In genomic region chr2L:10680584-10681080, dm6 we compare ENCODE assay signal across 1 fruit fly cellular context.
TF ChIP-seq lines count a peak whose summit lies in the region.

CG17105 (plus strand) TSS chr2L:10681030.

TF ChIP-seq in whole organism, embryonic, 481 proteins besides CTCF, POLR2A, EP300 and RAD21 (continued from another document):
- TF ChIP-seq CG14860 (GFP tag; IDR thresholded peaks at IDR 0.05; lab: Robert Waterston, UW; ENCODE audit: partially characterized antibody) (no peak), Eip74EF (GFP tag; optimal IDR thresholded peaks at IDR 0.05; lab: Kevin White, UChicago) (no peak), NfI (GFP tag; optimal IDR thresholded peaks at IDR 0.05; lab: Kevin White, UChicago) (no peak), Atf3 (GFP tag; optimal IDR thresholded peaks at IDR 0.05; lab: Kevin White, UChicago) (no peak), CG5180 (GFP tag; optimal IDR thresholded peaks at IDR 0.05; lab: Kevin White, UChicago) (no peak), CG13296 (GFP tag; optimal IDR thresholded peaks at IDR 0.05; lab: Kevin White, UChicago) (no peak), CG10959 (GFP tag; IDR thresholded peaks at IDR 0.05; lab: Robert Waterston, UW) (no peak), chif (GFP tag; optimal IDR thresholded peaks at IDR 0.05; lab: Kevin White, UChicago) (no peak), CG3995 (GFP tag; optimal IDR thresholded peaks at IDR 0.05; lab: Kevin White, UChicago) (no peak), CG2116 (GFP tag; optimal IDR thresholded peaks at IDR 0.05; lab: Kevin White, UChicago) (no peak), dmrt99B (tag; optimal IDR thresholded peaks at IDR 0.05; lab: Kevin White, UChicago) (peak; percentile 8), CG17186 (GFP tag; optimal IDR thresholded peaks at IDR 0.05; lab: Kevin White, UChicago) (no peak), CG11504 (tag; optimal IDR thresholded peaks at IDR 0.05; lab: Kevin White, UChicago) (peak; percentile 11), CrebB (tag; optimal IDR thresholded peaks at IDR 0.05; lab: Kevin White, UChicago) (no peak), eyg (GFP tag; optimal IDR thresholded peaks at IDR 0.05; lab: Kevin White, UChicago) (no peak), CG32532 (GFP tag; IDR thresholded peaks at IDR 0.05; lab: Robert Waterston, UW) (peak; percentile 9; the same call in 1 of the 2 replicates), Fer2 (tag; optimal IDR thresholded peaks at IDR 0.05; lab: Kevin White, UChicago) (no peak), gcm (GFP tag; optimal IDR thresholded peaks at IDR 0.05; lab: Kevin White, UChicago) (no peak), CG9817 (tag; optimal IDR thresholded peaks at IDR 0.05; lab: Kevin White, UChicago) (no peak), Poxn (GFP tag; IDR thresholded peaks at IDR 0.05; lab: Robert Waterston, UW) (no peak), CG15269 (tag; optimal IDR thresholded peaks at IDR 0.05; lab: Kevin White, UChicago) (peak; percentile 14), Ada2b (GFP tag; IDR thresholded peaks at IDR 0.05; lab: Robert Waterston, UW) (no peak), CG4424 (GFP tag; optimal IDR thresholded peaks at IDR 0.05; lab: Kevin White, UChicago) (no peak), CG18764 (GFP tag; optimal IDR thresholded peaks at IDR 0.05; lab: Kevin White, UChicago) (no peak), pita (GFP tag; optimal IDR thresholded peaks at IDR 0.05; lab: Kevin White, UChicago) (no peak), vfl (GFP tag; optimal IDR thresholded peaks at IDR 0.05; lab: Kevin White, UChicago) (no peak), YL-1 (GFP tag; optimal IDR thresholded peaks at IDR 0.05; lab: Kevin White, UChicago) (no peak), CG6175 (GFP tag; IDR thresholded peaks at IDR 0.05; lab: Robert Waterston, UW) (no peak), cas (GFP tag; IDR thresholded peaks at IDR 0.05; lab: Robert Waterston, UW) (no peak), dm (GFP tag; optimal IDR thresholded peaks at IDR 0.05; lab: Kevin White, UChicago) (no peak), klu (GFP tag; IDR thresholded peaks at IDR 0.05; lab: Robert Waterston, UW) (no peak), amos (GFP tag; IDR thresholded peaks at IDR 0.05; lab: Robert Waterston, UW; ENCODE audit: partially characterized antibody) (no peak), CG18599 (GFP tag; optimal IDR thresholded peaks at IDR 0.05; lab: Kevin White, UChicago) (no peak), CG14441 (GFP tag; IDR thresholded peaks at IDR 0.05; lab: Robert Waterston, UW) (no peak), Max (GFP tag; optimal IDR thresholded peaks at IDR 0.05; lab: Kevin White, UChicago) (no peak), Usf (GFP tag; optimal IDR thresholded peaks at IDR 0.05; lab: Kevin White, UChicago) (no peak), CG13424 (tag; optimal IDR thresholded peaks at IDR 0.05; lab: Kevin White, UChicago) (no peak), al (GFP tag; IDR thresholded peaks at IDR 0.05; lab: Robert Waterston, UW) (no peak), Fer3 (tag; optimal IDR thresholded peaks at IDR 0.05; lab: Kevin White, UChicago) (peak; percentile 6), Bgb (GFP tag; IDR thresholded peaks at IDR 0.05; lab: Robert Waterston, UW; ENCODE audit: partially characterized antibody) (no peak), CG8290 (GFP tag; optimal IDR thresholded peaks at IDR 0.05; lab: Kevin White, UChicago) (no peak), CG8290 (tag; optimal IDR thresholded peaks at IDR 0.05; lab: Kevin White, UChicago) (no peak), CG10462 (GFP tag; optimal IDR thresholded peaks at IDR 0.05; lab: Kevin White, UChicago) (no peak), CG4707 (GFP tag; optimal IDR thresholded peaks at IDR 0.05; lab: Kevin White, UChicago) (no peak), CG17912 (GFP tag; optimal IDR thresholded peaks at IDR 0.05; lab: Kevin White, UChicago) (no peak), NK7.1 (GFP tag; optimal IDR thresholded peaks at IDR 0.05; lab: Kevin White, UChicago) (no peak), CG12391 (tag; optimal IDR thresholded peaks at IDR 0.05; lab: Kevin White, UChicago) (no peak), scrt (GFP tag; optimal IDR thresholded peaks at IDR 0.05; lab: Kevin White, UChicago) (no peak), CG13123 (GFP tag; optimal IDR thresholded peaks at IDR 0.05; lab: Kevin White, UChicago) (no peak), sqz (GFP tag; optimal IDR thresholded peaks at IDR 0.05; lab: Kevin White, UChicago) (no peak), HmgD (GFP tag; optimal IDR thresholded peaks at IDR 0.05; lab: Kevin White, UChicago) (no peak), psq (GFP tag; optimal IDR thresholded peaks at IDR 0.05; lab: Kevin White, UChicago) (no peak), Vsx1 (GFP tag; optimal IDR thresholded peaks at IDR 0.05; lab: Kevin White, UChicago) (no peak), CG2199 (GFP tag; IDR thresholded peaks at IDR 0.05; lab: Robert Waterston, UW) (no peak), CG8359 (GFP tag; optimal IDR thresholded peaks at IDR 0.05; lab: Kevin White, UChicago; ENCODE audit: borderline replicate concordance) (no peak), CG2678 (tag; optimal IDR thresholded peaks at IDR 0.05; lab: Kevin White, UChicago) (peak; percentile 10), bcd (GFP tag; optimal IDR thresholded peaks at IDR 0.05; lab: Kevin White, UChicago) (peak; percentile 3), Med (GFP tag; lab: Kevin White, UChicago) (peak; percentile 57), CG17385 (GFP tag; optimal IDR thresholded peaks at IDR 0.05; lab: Kevin White, UChicago) (no peak), grau (tag; optimal IDR thresholded peaks at IDR 0.05; lab: Kevin White, UChicago) (peak; percentile 80), CG3838 (GFP tag; optimal IDR thresholded peaks at IDR 0.05; lab: Kevin White, UChicago) (no peak), CG10431 (GFP tag; optimal IDR thresholded peaks at IDR 0.05; lab: Kevin White, UChicago) (no peak), Blimp-1 (GFP tag; optimal IDR thresholded peaks at IDR 0.05; lab: Kevin White, UChicago) (no peak), wek (GFP tag; optimal IDR thresholded peaks at IDR 0.05; lab: Kevin White, UChicago) (no peak), CG7271 (tag; optimal IDR thresholded peaks at IDR 0.05; lab: Kevin White, UChicago) (no peak), sc (optimal IDR thresholded peaks at IDR 0.05; lab: Kevin White, UChicago) (no peak), sc (GFP tag; optimal IDR thresholded peaks at IDR 0.05; lab: Kevin White, UChicago) (no peak), Ets97D (GFP tag; optimal IDR thresholded peaks at IDR 0.05; lab: Kevin White, UChicago) (no peak), CG3281 (GFP tag; optimal IDR thresholded peaks at IDR 0.05; lab: Kevin White, UChicago) (peak; percentile 3), pros (GFP tag; optimal IDR thresholded peaks at IDR 0.05; lab: Kevin White, UChicago) (no peak), PHDP (tag; optimal IDR thresholded peaks at IDR 0.05; lab: Kevin White, UChicago) (peak; percentile 15), crc (GFP tag; optimal IDR thresholded peaks at IDR 0.05; lab: Kevin White, UChicago) (no peak), org-1 (GFP tag; optimal IDR thresholded peaks at IDR 0.05; lab: Kevin White, UChicago) (no peak), Aef1 (GFP tag; IDR thresholded peaks at IDR 0.05; lab: Robert Waterston, UW) (no peak), sob (GFP tag; IDR thresholded peaks at IDR 0.05; lab: Robert Waterston, UW) (no peak), CkIIα-i1 (GFP tag; IDR thresholded peaks at IDR 0.05; lab: Robert Waterston, UW) (no peak), btn (GFP tag; optimal IDR thresholded peaks at IDR 0.05; lab: Kevin White, UChicago) (no peak), Ptx1 (GFP tag; IDR thresholded peaks at IDR 0.05; lab: Robert Waterston, UW) (no peak), CG6272 (GFP tag; IDR thresholded peaks at IDR 0.05; lab: Robert Waterston, UW) (no peak), HLH54F (GFP tag; optimal IDR thresholded peaks at IDR 0.05; lab: Kevin White, UChicago) (no peak), CG10321 (GFP tag; IDR thresholded peaks at IDR 0.05; lab: Robert Waterston, UW) (no peak), CG10565 (GFP tag; optimal IDR thresholded peaks at IDR 0.05; lab: Kevin White, UChicago) (no peak), row (GFP tag; IDR thresholded peaks at IDR 0.05; lab: Robert Waterston, UW) (0 out of 3 replicates have a peak, but pooled peaks have one; percentile 19), CG33213 (GFP tag; optimal IDR thresholded peaks at IDR 0.05; lab: Kevin White, UChicago) (no peak), Stat92E (GFP tag; optimal IDR thresholded peaks at IDR 0.05; lab: Kevin White, UChicago) (no peak), Gug (GFP tag; IDR thresholded peaks at IDR 0.05; lab: Robert Waterston, UW) (no peak), D (optimal IDR thresholded peaks at IDR 0.05; lab: Kevin White, UChicago) (no peak), D (GFP tag; optimal IDR thresholded peaks at IDR 0.05; lab: Kevin White, UChicago) (no peak), D19B (GFP tag; optimal IDR thresholded peaks at IDR 0.05; lab: Kevin White, UChicago) (no peak), tup (GFP tag; optimal IDR thresholded peaks at IDR 0.05; lab: Kevin White, UChicago) (no peak), Hr51 (GFP tag; optimal IDR thresholded peaks at IDR 0.05; lab: Kevin White, UChicago) (peak in 1 of 2 experiments; percentile 56), BtbVII (GFP tag; optimal IDR thresholded peaks at IDR 0.05; lab: Kevin White, UChicago) (no peak), CG8944 (GFP tag; optimal IDR thresholded peaks at IDR 0.05; lab: Kevin White, UChicago) (no peak), slp2 (GFP tag; optimal IDR thresholded peaks at IDR 0.05; lab: Kevin White, UChicago) (no peak), CG11723 (GFP tag; optimal IDR thresholded peaks at IDR 0.05; lab: Kevin White, UChicago) (no peak)
TF ChIP-seq in whole organism, embryonic: peak in this region for 18.
